Worm (Caenorhabditis elegans) whole organism, dauer: ENCODE data around the gene srx-23.

Source experiments
- unc-62 ChIP-seq: sonication (generic microtip); optimal IDR thresholded peaks from 2 replicates; lab custom pipeline; 2017; ENCODE audit warnings: missing biosample characterization, missing genetic modification reagents, missing genetic modification characterization

srx-23 gene

ce11 chrV:674213-674612 is 7.9 kb upstream of the srx-23 start, which contains the start of gene sru-25:
TSS of gene sru-25 (minus strand) at chrV:674313.
- no peak for TF ChIP-seq unc-62 (GFP tag; lab: Kevin White, UChicago)

ce11 chrV:676090-676489 is 6.0 kb upstream of the srx-23 start:
- TF ChIP-seq unc-62 (GFP tag; lab: Kevin White, UChicago) = no peak

ce11 chrV:676550-677084 is 5.5 kb upstream of the srx-23 start, which contains the start of the genes fbxa-72 and srx-21:
TSS of gene fbxa-72 (minus strand) at chrV:676753.
TSS of gene srx-21 (plus strand) at chrV:677034.
- no peak for TF ChIP-seq unc-62 (GFP tag; lab: Kevin White, UChicago)

ce11 chrV:679663-680062 is 2.5 kb upstream of the srx-23 start, which contains the start of gene srx-22:
TSS of gene srx-22 (plus strand) at chrV:679963.
- TF ChIP-seq unc-62 (GFP tag; lab: Kevin White, UChicago) = no peak

- TF ChIP-seq unc-62 (GFP tag; lab: Kevin White, UChicago) = no peak
Measured at ce11 chrV:683858-684257, 1.7 kb downstream of the srx-23 start, which contains the start of gene F31F4.1. TSS of gene F31F4.1 (plus strand) at chrV:684060.

ce11 chrV:687384-687783 is 5.3 kb downstream of the srx-23 start, which contains the start of gene H25P19.1:
TSS of gene H25P19.1 (plus strand) at chrV:687684.
- no peak for TF ChIP-seq unc-62 (GFP tag; lab: Kevin White, UChicago)

- no peak for TF ChIP-seq unc-62 (GFP tag; lab: Kevin White, UChicago)
Measured at ce11 chrV:689538-689937, 7.4 kb downstream of the srx-23 start.

ce11 chrV:692720-693422 is 10.7 kb downstream of the srx-23 start, which contains the start of gene srx-4:
TSS of gene srx-4 (minus strand) at chrV:692770.
- no peak for TF ChIP-seq unc-62 (GFP tag; lab: Kevin White, UChicago)

- TF ChIP-seq unc-62 (GFP tag; lab: Kevin White, UChicago) = no peak
Measured at ce11 chrV:694625-695024, 12.5 kb downstream of the srx-23 start, which contains the start of gene srj-53. TSS of gene srj-53 (minus strand) at chrV:694725.

- TF ChIP-seq unc-62 (GFP tag; lab: Kevin White, UChicago) = no peak
Measured at ce11 chrV:695914-696313, 13.8 kb downstream of the srx-23 start, which contains the start of gene srj-52. TSS of gene srj-52 (minus strand) at chrV:696014.

- TF ChIP-seq unc-62 (GFP tag; lab: Kevin White, UChicago) = no peak
Measured at ce11 chrV:699051-699450, 16.9 kb downstream of the srx-23 start.

ce11 chrV:699489-700129 is 17.5 kb downstream of the srx-23 start, which contains the start of the genes ugt-29 and srx-5:
TSS of gene ugt-29 (minus strand) at chrV:699589.
TSS of gene srx-5 (plus strand) at chrV:700079.
- no peak for TF ChIP-seq unc-62 (GFP tag; lab: Kevin White, UChicago)

- no peak for TF ChIP-seq unc-62 (GFP tag; lab: Kevin White, UChicago)
Measured at ce11 chrV:702260-702659, 20.1 kb downstream of the srx-23 start, which contains the start of gene srbc-37. TSS of gene srbc-37 (plus strand) at chrV:702560.

- no peak for TF ChIP-seq unc-62 (GFP tag; lab: Kevin White, UChicago)
Measured at ce11 chrV:706918-707317, 24.8 kb downstream of the srx-23 start, which contains the start of gene srbc-38. TSS of gene srbc-38 (plus strand) at chrV:707218.

- no peak for TF ChIP-seq unc-62 (GFP tag; lab: Kevin White, UChicago)
Measured at ce11 chrV:708808-709207, 26.7 kb downstream of the srx-23 start, which contains the start of gene srbc-39. TSS of gene srbc-39 (plus strand) at chrV:709108.

- TF ChIP-seq unc-62 (GFP tag; lab: Kevin White, UChicago) = no peak
Measured at ce11 chrV:712882-713281, 30.8 kb downstream of the srx-23 start, which contains the start of gene cyp-33C11. TSS of gene cyp-33C11 (minus strand) at chrV:712982.
